Fruit fly (Drosophila melanogaster) whole organism, pupa: Measurements from ENCODE around the gene CG3119.

ENCODE experiments used
- CG10348 ChIP-seq: fragments of 200-800 bp; sonication (Bioruptor generic); IDR thresholded peaks from 2 replicates; pipeline ENCODE4 v1.3.6; 2022; ENCODE audit warnings: missing biosample characterization, missing genetic modification characterization
- CG12605 ChIP-seq: fragments of 200-800 bp; sonication (Bioruptor generic); IDR thresholded peaks from 2 replicates; pipeline ENCODE4 v1.3.6; 2022; ENCODE audit warnings: missing biosample characterization, missing genetic modification characterization
- CG13204 ChIP-seq: fragments of 200-800 bp; sonication (Bioruptor generic); optimal IDR thresholded peaks from 2 replicates; lab custom pipeline; 2018; ENCODE audit warnings: missing biosample characterization, mild to moderate bottlenecking, missing genetic modification characterization, moderate library complexity
- CG14655 ChIP-seq: fragments of 200-800 bp; sonication (Bioruptor generic); optimal IDR thresholded peaks from 3 replicates; lab custom pipeline; 2017; ENCODE audit warnings: mild to moderate bottlenecking, missing biosample characterization, missing genetic modification reagents, missing genetic modification characterization
- CG15710 ChIP-seq: fragments of 200-800 bp; sonication (Bioruptor generic); optimal IDR thresholded peaks from 2 replicates; lab custom pipeline; 2018; ENCODE audit warnings: missing biosample characterization, mild to moderate bottlenecking, missing genetic modification characterization, moderate library complexity
- CG17806 ChIP-seq: fragments of 200-800 bp; sonication (Bioruptor generic); optimal IDR thresholded peaks from 2 replicates; lab custom pipeline; 2018; ENCODE audit warnings: missing biosample characterization, mild to moderate bottlenecking, missing genetic modification characterization, moderate library complexity
- CG32121 ChIP-seq: fragments of 200-800 bp; sonication (Bioruptor generic); IDR thresholded peaks from 2 replicates; pipeline ENCODE4 v1.3.6; 2022; ENCODE audit warnings: missing biosample characterization, missing genetic modification characterization
- CG34367 ChIP-seq: fragments of 200-800 bp; sonication (Bioruptor generic); optimal IDR thresholded peaks from 2 replicates; lab custom pipeline; 2018; ENCODE audit warnings: missing biosample characterization, mild to moderate bottlenecking, missing genetic modification characterization
- CG4496 ChIP-seq: fragments of 200-800 bp; sonication (Bioruptor generic); IDR thresholded peaks from 3 replicates; pipeline ENCODE4 v1.3.6; 2022; ENCODE audit warnings: missing biosample characterization, missing genetic modification characterization
- CG8159 ChIP-seq: fragments of 200-800 bp; sonication (Bioruptor generic); optimal IDR thresholded peaks from 3 replicates; lab custom pipeline; 2018; ENCODE audit warnings: missing biosample characterization, mild to moderate bottlenecking, missing genetic modification characterization, moderate library complexity
- CG8301 ChIP-seq: fragments of 200-800 bp; sonication (Bioruptor generic); optimal IDR thresholded peaks from 2 replicates; lab custom pipeline; 2018; ENCODE audit warnings: missing biosample characterization, mild to moderate bottlenecking, missing genetic modification characterization
- CG9948 ChIP-seq: fragments of 200-800 bp; sonication (Bioruptor generic); optimal IDR thresholded peaks from 2 replicates; lab custom pipeline; 2018; ENCODE audit warnings: missing biosample characterization, mild to moderate bottlenecking, missing genetic modification characterization, moderate library complexity
- D1 ChIP-seq: fragments of 200-800 bp; sonication (Bioruptor generic); optimal IDR thresholded peaks from 2 replicates; lab custom pipeline; 2018; ENCODE audit warnings: missing biosample characterization, mild to moderate bottlenecking, missing genetic modification characterization, moderate library complexity
- EcR ChIP-seq: fragments of 200-800 bp; sonication (Bioruptor generic); optimal IDR thresholded peaks from 3 replicates; lab custom pipeline; 2019; ENCODE audit warnings: missing biosample characterization, missing genetic modification characterization, mild to moderate bottlenecking, moderate library complexity, missing genetic modification reagents
- Ets98B ChIP-seq: fragments of 200-800 bp; sonication (Bioruptor generic); IDR thresholded peaks from 2 replicates; pipeline ENCODE4 v1.3.6; 2022; ENCODE audit warnings: missing biosample characterization, missing genetic modification characterization
- Pif1A ChIP-seq: fragments of 200-800 bp; sonication (Bioruptor generic); optimal IDR thresholded peaks from 3 replicates; lab custom pipeline; 2016; ENCODE audit warnings: missing biosample characterization, missing genetic modification characterization
- Pif1B ChIP-seq: fragments of 200-800 bp; sonication (Bioruptor generic); optimal IDR thresholded peaks from 3 replicates; lab custom pipeline; 2016; ENCODE audit warnings: missing biosample characterization, missing genetic modification characterization
- Snoo ChIP-seq: fragments of 200-800 bp; sonication (Bioruptor generic); optimal IDR thresholded peaks from 3 replicates; lab custom pipeline; 2017; ENCODE audit warnings: missing biosample characterization, mild to moderate bottlenecking, missing genetic modification characterization, inconsistent platforms
- fd96Ca ChIP-seq: fragments of 200-800 bp; sonication (Bioruptor generic); IDR thresholded peaks from 3 replicates; pipeline ENCODE4 v1.3.6; 2022; ENCODE audit warnings: missing biosample characterization, missing genetic modification characterization
- gl ChIP-seq: fragments of 200-800 bp; sonication (Bioruptor generic); optimal IDR thresholded peaks from 2 replicates; lab custom pipeline; 2018; ENCODE audit warnings: missing biosample characterization, mild to moderate bottlenecking, missing genetic modification characterization
- rn ChIP-seq: fragments of 200-800 bp; sonication (Bioruptor generic); IDR thresholded peaks from 2 replicates; pipeline ENCODE4 v1.3.6; 2022; ENCODE audit warnings: missing biosample characterization, missing genetic modification characterization

CG3119 gene

dm6 chr2L:2869008-2869702 is 31.5 kb upstream of the CG3119 start, which contains the start of gene CG8813:
TSS of gene CG8813 (plus strand) at chr2L:2869652.
- TF ChIP-seq CG12605 (GFP tag; lab: Robert Waterston, UW) (no peak), CG10348 (no peak), fd96Ca (GFP tag; lab: Robert Waterston, UW) (no peak), D1 (tag; lab: Kevin White, UChicago) (no peak), Ets98B (GFP tag; lab: Robert Waterston, UW) (no peak), EcR (GFP tag; lab: Kevin White, UChicago) (no peak), CG8159 (tag; lab: Kevin White, UChicago) (no peak), CG34367 (tag; lab: Kevin White, UChicago) (no peak), CG8301 (tag; lab: Kevin White, UChicago) (no peak), CG9948 (tag; lab: Kevin White, UChicago) (no peak), CG17806 (tag; lab: Kevin White, UChicago) (no peak), CG4496 (no peak), Pif1A (GFP tag; lab: Kevin White, UChicago) (no peak), CG13204 (GFP tag; lab: Kevin White, UChicago) (no peak)

dm6 chr2L:2865560-2866309 is 28.1 kb upstream of the CG3119 start:
- TF ChIP-seq fd96Ca (GFP tag; lab: Robert Waterston, UW) (no peak), CG34367 (tag; lab: Kevin White, UChicago) (no peak), gl (tag; lab: Kevin White, UChicago) (no peak), CG12605 (GFP tag; lab: Robert Waterston, UW) (no peak), D1 (tag; lab: Kevin White, UChicago) (no peak), Snoo (tag; lab: Kevin White, UChicago) (no peak), Pif1B (GFP tag; lab: Kevin White, UChicago) (no peak), CG9948 (tag; lab: Kevin White, UChicago) (no peak), CG14655 (GFP tag; lab: Kevin White, UChicago) (no peak), CG15710 (tag; lab: Kevin White, UChicago) (no peak), CG10348 (no peak), CG13204 (GFP tag; lab: Kevin White, UChicago) (no peak), CG8301 (tag; lab: Kevin White, UChicago) (no peak), CG4496 (no peak), rn (GFP tag; lab: Robert Waterston, UW) (no peak)

- TF ChIP-seq gl (tag; lab: Kevin White, UChicago), result no peak
- no peak for TF ChIP-seq CG17806 (tag; lab: Kevin White, UChicago)
- no peak for TF ChIP-seq Pif1B (GFP tag; lab: Kevin White, UChicago)
- no peak for TF ChIP-seq Snoo (tag; lab: Kevin White, UChicago)
- no peak for TF ChIP-seq CG12605 (GFP tag; lab: Robert Waterston, UW)
- no peak for TF ChIP-seq CG10348
- TF ChIP-seq D1 (tag; lab: Kevin White, UChicago), result no peak
- TF ChIP-seq Pif1A (GFP tag; lab: Kevin White, UChicago), result no peak
- no peak for TF ChIP-seq CG13204 (GFP tag; lab: Kevin White, UChicago)
- TF ChIP-seq Ets98B (GFP tag; lab: Robert Waterston, UW), result no peak
- no peak for TF ChIP-seq CG4496
- TF ChIP-seq CG14655 (GFP tag; lab: Kevin White, UChicago), result no peak
- no peak for TF ChIP-seq EcR (GFP tag; lab: Kevin White, UChicago)
- no peak for TF ChIP-seq CG8301 (tag; lab: Kevin White, UChicago)
- no peak for TF ChIP-seq CG15710 (tag; lab: Kevin White, UChicago)
- TF ChIP-seq CG32121 (GFP tag; lab: Robert Waterston, UW), result no peak
- no peak for TF ChIP-seq CG8159 (tag; lab: Kevin White, UChicago)
Observed at dm6 chr2L:2864601-2865000, 27.0 kb upstream of the CG3119 start.

DNA sequence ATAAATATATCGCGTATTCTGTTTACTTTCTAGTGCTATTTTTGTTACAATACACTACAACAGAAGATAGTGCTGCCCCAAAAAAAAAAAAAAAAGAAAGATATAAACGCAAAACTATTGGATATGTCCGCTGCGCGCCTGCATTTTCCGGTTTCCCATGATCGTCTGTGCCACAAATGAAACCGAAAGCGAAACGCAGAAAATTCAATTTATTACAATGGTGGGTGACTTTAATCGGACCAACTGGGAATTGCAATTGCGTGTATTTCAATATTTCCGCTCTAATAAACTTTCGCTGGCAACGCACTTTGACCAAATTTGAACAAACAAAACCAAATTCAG is 25.0 kb upstream of the CG3119 start:
- TF ChIP-seq gl (tag; lab: Kevin White, UChicago) (no peak), CG9948 (tag; lab: Kevin White, UChicago) (no peak), CG12605 (GFP tag; lab: Robert Waterston, UW) (no peak), CG4496 (no peak), fd96Ca (GFP tag; lab: Robert Waterston, UW) (no peak), Pif1B (GFP tag; lab: Kevin White, UChicago) (no peak), CG32121 (GFP tag; lab: Robert Waterston, UW) (no peak), Snoo (tag; lab: Kevin White, UChicago) (no peak), CG15710 (tag; lab: Kevin White, UChicago) (no peak), CG8301 (tag; lab: Kevin White, UChicago) (no peak), Ets98B (GFP tag; lab: Robert Waterston, UW) (no peak), CG17806 (tag; lab: Kevin White, UChicago) (no peak), Pif1A (GFP tag; lab: Kevin White, UChicago) (no peak)
